Worm (Caenorhabditis elegans) whole organism, L1 larva: ENCODE data around the gene epg-3.

Experiments
- C04F5.9 ChIP-seq: sonication (generic microtip); optimal IDR thresholded peaks from 2 replicates; lab custom pipeline; 2016; ENCODE audit warnings: missing genetic modification characterization, missing compliant biosample characterization
- C16A3.4 ChIP-seq: fragments of 150-350 bp; optimal IDR thresholded peaks from 2 replicates; lab custom pipeline; 2014; ENCODE audit warnings: missing biosample characterization, missing genetic modification characterization
- C34B4.2 ChIP-seq: sonication (generic microtip); optimal IDR thresholded peaks from 2 replicates; lab custom pipeline; 2017; ENCODE audit warnings: mild to moderate bottlenecking, missing genetic modification characterization, missing compliant biosample characterization
- F16B12.6 ChIP-seq: fragments of 150-350 bp; optimal IDR thresholded peaks from 2 replicates; lab custom pipeline; 2014; ENCODE audit warnings: missing biosample characterization, missing genetic modification characterization
- Y116A8C.19 ChIP-seq: sonication (generic microtip); optimal IDR thresholded peaks from 2 replicates; lab custom pipeline; 2016; ENCODE audit warnings: missing compliant biosample characterization, missing genetic modification characterization, borderline replicate concordance
- aly-2 ChIP-seq: fragments of 150-350 bp; optimal IDR thresholded peaks from 2 replicates; lab custom pipeline; 2014; ENCODE audit warnings: missing biosample characterization, missing genetic modification characterization
- ama-1 ChIP-seq: fragments of 150-350 bp; optimal IDR thresholded peaks from 2 replicates; lab custom pipeline; 2014
- blmp-1 ChIP-seq: fragments of 150-350 bp; optimal IDR thresholded peaks from 2 replicates; lab custom pipeline; 2014; ENCODE audit warnings: missing biosample characterization, missing genetic modification characterization
- ceh-63 ChIP-seq: fragments of 200-800 bp; sonication (Bioruptor generic); optimal IDR thresholded peaks from 2 replicates; lab custom pipeline; 2018; ENCODE audit warnings: mild to moderate bottlenecking, missing genetic modification characterization, missing compliant biosample characterization
- ceh-8 ChIP-seq: fragments of 200-800 bp; sonication (Bioruptor generic); optimal IDR thresholded peaks from 2 replicates; lab custom pipeline; 2018; ENCODE audit warnings: mild to moderate bottlenecking, missing genetic modification characterization, moderate library complexity, missing compliant biosample characterization
- ceh-82 ChIP-seq, 3 experiments: fragments of 150-350 bp in 1 of 3; sonication (generic microtip) in 2 of 3; optimal IDR thresholded peaks; 2 replicates each; lab custom pipeline; 2014 to 2017; ENCODE audit warnings: missing biosample characterization in 3 of 3, missing genetic modification characterization in 3 of 3
- ceh-90 ChIP-seq: sonication (generic microtip); optimal IDR thresholded peaks from 2 replicates; lab custom pipeline; 2016; ENCODE audit warnings: missing genetic modification characterization, missing compliant biosample characterization
- ces-1 ChIP-seq: fragments of 150-350 bp; optimal IDR thresholded peaks from 2 replicates; lab custom pipeline; 2014; ENCODE audit warnings: missing biosample characterization, missing genetic modification reagents, missing genetic modification characterization
- dpl-1 ChIP-seq, 3 experiments: fragments of 150-350 bp in 2 of 3; sonication (generic microtip) in 1 of 3; optimal IDR thresholded peaks; 2 replicates each; lab custom pipeline; 2014 to 2017; ENCODE audit warnings: missing biosample characterization in 3 of 3, missing genetic modification characterization in 3 of 3, missing genetic modification reagents in 3 of 3
- efl-1 ChIP-seq, 4 experiments: fragments of 150-350 bp; optimal IDR thresholded peaks in 3 of 4; peaks in 1 of 4; 1 replicate in 1 of 4; 2 replicates in 3 of 4; lab custom pipeline; 2014; ENCODE audit warnings: missing biosample characterization in 2 of 4, missing genetic modification characterization in 2 of 4, missing genetic modification reagents in 2 of 4
- egl-27 ChIP-seq, 2 experiments: fragments of 150-350 bp in 1 of 2; sonication (generic microtip); optimal IDR thresholded peaks; 3 replicates each; lab custom pipeline; 2017 to 2018; ENCODE audit warnings: missing biosample characterization in 2 of 2, missing genetic modification characterization in 2 of 2, missing genetic modification reagents in 2 of 2
- elt-3 ChIP-seq, 6 experiments: fragments of 150-350 bp in 1 of 6; sonication (generic microtip); optimal IDR thresholded peaks; 2 replicates each; lab custom pipeline; 2017 to 2018; ENCODE audit warnings: missing biosample characterization in 6 of 6, missing genetic modification characterization in 6 of 6, inconsistent platforms in 1 of 6
- fkh-4 ChIP-seq: sonication (generic microtip); optimal IDR thresholded peaks from 2 replicates; lab custom pipeline; 2016; ENCODE audit warnings: missing compliant biosample characterization, missing genetic modification characterization, borderline replicate concordance
- fkh-8 ChIP-seq: sonication (generic microtip); optimal IDR thresholded peaks from 2 replicates; lab custom pipeline; 2016; ENCODE audit warnings: mild to moderate bottlenecking, missing genetic modification characterization, missing compliant biosample characterization
- fos-1 ChIP-seq: fragments of 150-350 bp; optimal IDR thresholded peaks from 2 replicates; lab custom pipeline; 2014; ENCODE audit warnings: missing biosample characterization, missing genetic modification characterization
- grh-1 ChIP-seq: fragments of 200-800 bp; sonication (Bioruptor generic); IDR thresholded peaks from 2 replicates; pipeline ENCODE4 v1.3.6; 2022; ENCODE audit warnings: missing genetic modification reagents, missing genetic modification characterization, missing compliant biosample characterization
- hlh-17 ChIP-seq: fragments of 200-800 bp; sonication (Bioruptor generic); optimal IDR thresholded peaks from 2 replicates; lab custom pipeline; 2018; ENCODE audit warnings: missing genetic modification characterization, mild to moderate bottlenecking, missing compliant biosample characterization, moderate library complexity, borderline replicate concordance
- irx-1 ChIP-seq: sonication (generic microtip); optimal IDR thresholded peaks from 2 replicates; lab custom pipeline; 2016; ENCODE audit warnings: missing genetic modification characterization, missing compliant biosample characterization
- isw-1 ChIP-seq: fragments of 200-800 bp; sonication (Bioruptor generic); IDR thresholded peaks from 2 replicates; pipeline ENCODE4 v1.3.6; 2022; ENCODE audit warnings: missing genetic modification characterization, missing compliant biosample characterization
- lin-14 ChIP-seq: fragments of 200-800 bp; sonication (Bioruptor generic); optimal IDR thresholded peaks from 2 replicates; lab custom pipeline; 2018; ENCODE audit warnings: mild to moderate bottlenecking, missing genetic modification characterization, moderate library complexity, missing compliant biosample characterization
- lin-35 ChIP-seq, 2 experiments: fragments of 150-350 bp; optimal IDR thresholded peaks; 2 replicates each; lab custom pipeline; 2014; ENCODE audit warnings: missing biosample characterization in 2 of 2, missing genetic modification characterization in 2 of 2, missing genetic modification reagents in 2 of 2
- lin-39 ChIP-seq: fragments of 150-350 bp; optimal IDR thresholded peaks from 2 replicates; lab custom pipeline; 2014; ENCODE audit warnings: missing biosample characterization, missing genetic modification reagents, missing genetic modification characterization
- lsy-2 ChIP-seq, 2 experiments: fragments of 150-350 bp; optimal IDR thresholded peaks; 2 replicates each; lab custom pipeline; 2014; ENCODE audit warnings: missing biosample characterization in 2 of 2, missing genetic modification characterization in 2 of 2
- mef-2 ChIP-seq: fragments of 150-350 bp; optimal IDR thresholded peaks from 2 replicates; lab custom pipeline; 2014; ENCODE audit warnings: missing biosample characterization, missing genetic modification characterization
- nhr-11 ChIP-seq: fragments of 150-350 bp; optimal IDR thresholded peaks from 2 replicates; lab custom pipeline; 2014; ENCODE audit warnings: missing biosample characterization, missing genetic modification characterization
- nhr-19 ChIP-seq: fragments of 200-800 bp; sonication (Bioruptor generic); conservative IDR thresholded peaks from 2 replicates; pipeline ENCODE4 v1.3.6; 2022; ENCODE audit warnings: missing genetic modification characterization, missing compliant biosample characterization
- nhr-28 ChIP-seq: fragments of 150-350 bp; optimal IDR thresholded peaks from 2 replicates; lab custom pipeline; 2014; ENCODE audit warnings: missing biosample characterization, missing genetic modification characterization
- nhr-47 ChIP-seq: sonication (generic microtip); optimal IDR thresholded peaks from 2 replicates; lab custom pipeline; 2016; ENCODE audit warnings: mild to moderate bottlenecking, missing genetic modification characterization, moderate library complexity, missing compliant biosample characterization
- nhr-71 ChIP-seq: sonication (generic microtip); optimal IDR thresholded peaks from 2 replicates; lab custom pipeline; 2016; ENCODE audit warnings: mild to moderate bottlenecking, missing genetic modification characterization, moderate library complexity, missing compliant biosample characterization
- nhr-84 ChIP-seq: sonication (generic microtip); optimal IDR thresholded peaks from 2 replicates; lab custom pipeline; 2017; ENCODE audit warnings: missing biosample characterization, missing genetic modification characterization
- nhr-85 ChIP-seq: sonication (generic microtip); peaks from one replicate; lab custom pipeline; 2016; ENCODE audit warnings: missing genetic modification characterization, inconsistent platforms, missing compliant biosample characterization
- nhr-90 ChIP-seq: sonication (generic microtip); optimal IDR thresholded peaks from 2 replicates; lab custom pipeline; 2016; ENCODE audit warnings: mild to moderate bottlenecking, missing genetic modification characterization, missing compliant biosample characterization; ENCODE audit not compliant: poor library complexity
- pqm-1 ChIP-seq: sonication (generic microtip); optimal IDR thresholded peaks from 3 replicates; lab custom pipeline; 2017; ENCODE audit warnings: missing biosample characterization, missing genetic modification characterization
- rnt-1 ChIP-seq: sonication (generic microtip); optimal IDR thresholded peaks from 2 replicates; lab custom pipeline; 2016; ENCODE audit warnings: mild to moderate bottlenecking, missing genetic modification characterization, moderate library complexity, missing compliant biosample characterization
- snpc-4 ChIP-seq: fragments of 150-350 bp; optimal IDR thresholded peaks from 2 replicates; lab custom pipeline; 2014; ENCODE audit warnings: missing biosample characterization, missing genetic modification characterization
- sox-4 ChIP-seq: sonication (generic microtip); optimal IDR thresholded peaks from 2 replicates; lab custom pipeline; 2016; ENCODE audit warnings: missing genetic modification characterization, missing compliant biosample characterization
- sptf-1 ChIP-seq: fragments of 150-350 bp; optimal IDR thresholded peaks from 2 replicates; lab custom pipeline; 2014; ENCODE audit warnings: missing biosample characterization, missing genetic modification characterization
- sup-37 ChIP-seq: fragments of 200-800 bp; sonication (Bioruptor generic); optimal IDR thresholded peaks from 2 replicates; lab custom pipeline; 2018; ENCODE audit warnings: mild to moderate bottlenecking, missing genetic modification characterization, missing compliant biosample characterization
- swsn-7 ChIP-seq: sonication (generic microtip); optimal IDR thresholded peaks from 2 replicates; lab custom pipeline; 2016; ENCODE audit warnings: missing genetic modification characterization, missing compliant biosample characterization
- tbx-2 ChIP-seq: sonication (generic microtip); optimal IDR thresholded peaks from 2 replicates; lab custom pipeline; 2016; ENCODE audit warnings: missing genetic modification characterization, missing compliant biosample characterization
- unc-30 ChIP-seq: sonication (generic microtip); optimal IDR thresholded peaks from 2 replicates; lab custom pipeline; 2017; ENCODE audit warnings: missing biosample characterization, missing genetic modification characterization
- unc-62 ChIP-seq: fragments of 150-350 bp; optimal IDR thresholded peaks from 2 replicates; lab custom pipeline; 2014; ENCODE audit warnings: missing biosample characterization, missing genetic modification reagents, missing genetic modification characterization
- zag-1 ChIP-seq: fragments of 150-350 bp; optimal IDR thresholded peaks from 2 replicates; lab custom pipeline; 2014; ENCODE audit warnings: missing biosample characterization, missing genetic modification characterization
- zip-4 ChIP-seq: fragments of 200-800 bp; sonication (Bioruptor generic); optimal IDR thresholded peaks from 2 replicates; lab custom pipeline; 2018; ENCODE audit warnings: mild to moderate bottlenecking, missing genetic modification characterization, moderate library complexity, missing compliant biosample characterization

The epg-3 gene

ce11 chrIII:12904987-12905541 lies 29.5 kb upstream of the epg-3 start, which contains the start of gene cox-5A (continued):
- TF ChIP-seq lsy-2 (tag; optimal IDR thresholded peaks at IDR 0.05; lab: Kevin White, UChicago) (peak; percentile 100), swsn-7 (tag; lab: Kevin White, UChicago) (peak; percentile 100), ceh-63 (GFP tag; lab: Kevin White, UChicago) (peak; percentile 83), Y116A8C.19 (tag; lab: Kevin White, UChicago) (peak; percentile 76), snpc-4 (tag; lab: Kevin White, UChicago) (peak; percentile 94)

- no peak for TF ChIP-seq aly-2 (tag; lab: Kevin White, UChicago)
- no peak for TF ChIP-seq dpl-1 (GFP tag; optimal IDR thresholded peaks at IDR 0.05; lab: Kevin White, UChicago)
- TF ChIP-seq C16A3.4: no peak
- TF ChIP-seq ama-1 (lab: Kevin White, UChicago): peak; percentile 70
- TF ChIP-seq nhr-90 (tag; lab: Kevin White, UChicago): peak; percentile 69
- no peak for TF ChIP-seq ceh-8
- TF ChIP-seq nhr-47 (tag; lab: Kevin White, UChicago): peak; percentile 48
- no peak for TF ChIP-seq C04F5.9
- TF ChIP-seq fos-1 (tag; lab: Kevin White, UChicago): peak; percentile 46
- TF ChIP-seq snpc-4 (tag; lab: Kevin White, UChicago): no peak
- no peak for TF ChIP-seq sptf-1 (tag; lab: Kevin White, UChicago)
- no peak for TF ChIP-seq fkh-4 (tag; lab: Kevin White, UChicago)
- TF ChIP-seq unc-62 (GFP tag; lab: Kevin White, UChicago): no peak
- no peak for TF ChIP-seq ceh-90 (tag; lab: Kevin White, UChicago)
- no peak for TF ChIP-seq C34B4.2 (tag; lab: Kevin White, UChicago)
- no peak for TF ChIP-seq Y116A8C.19 (tag; lab: Kevin White, UChicago)
- TF ChIP-seq nhr-19 (GFP tag; lab: Robert Waterston, UW): peak; percentile 22; the same call in 1 of the 2 replicates
- TF ChIP-seq irx-1 (tag; lab: Kevin White, UChicago): no peak
- no peak for TF ChIP-seq egl-27 (tag; optimal IDR thresholded peaks at IDR 0.05; lab: Kevin White, UChicago)
- no peak for TF ChIP-seq hlh-17 (GFP tag; lab: Kevin White, UChicago)
- TF ChIP-seq lsy-2 (tag; optimal IDR thresholded peaks at IDR 0.05; lab: Kevin White, UChicago): peak; percentile 2 to 66
- TF ChIP-seq sox-4 (tag; lab: Kevin White, UChicago): no peak
- TF ChIP-seq pqm-1: no peak
- TF ChIP-seq blmp-1 (tag; lab: Kevin White, UChicago): no peak
- no peak for TF ChIP-seq ces-1 (GFP tag; lab: Kevin White, UChicago)
- TF ChIP-seq lin-39: no peak
- TF ChIP-seq ceh-82 (tag; optimal IDR thresholded peaks at IDR 0.05; lab: Kevin White, UChicago): no peak
- peak; percentile 23 to 33 for TF ChIP-seq efl-1 (optimal IDR thresholded peaks at IDR 0.05; lab: Kevin White, UChicago)
- TF ChIP-seq efl-1 (GFP tag; optimal IDR thresholded peaks at IDR 0.05 in 1 of 2; lab: Kevin White, UChicago): peak in 1 of 2 experiments; percentile 34
- TF ChIP-seq elt-3 (tag; optimal IDR thresholded peaks at IDR 0.05; lab: Kevin White, UChicago): no peak
- TF ChIP-seq zip-4 (GFP tag; lab: Kevin White, UChicago): peak; percentile 22
- TF ChIP-seq nhr-71: peak; percentile 62
- TF ChIP-seq tbx-2 (tag; lab: Kevin White, UChicago): peak; percentile 19
- TF ChIP-seq zag-1 (tag; lab: Kevin White, UChicago): no peak
- no peak for TF ChIP-seq grh-1 (GFP tag; lab: Robert Waterston, UW)
- TF ChIP-seq nhr-28 (tag; lab: Kevin White, UChicago): no peak
- TF ChIP-seq sup-37 (GFP tag; lab: Kevin White, UChicago): no peak
- no peak for TF ChIP-seq isw-1 (GFP tag; lab: Robert Waterston, UW)
- no peak for TF ChIP-seq fkh-8 (tag; lab: Kevin White, UChicago)
- TF ChIP-seq nhr-11 (tag; lab: Kevin White, UChicago): no peak
- TF ChIP-seq rnt-1 (tag; lab: Kevin White, UChicago): peak; percentile 2
- TF ChIP-seq F16B12.6 (tag; lab: Kevin White, UChicago): no peak
- peak; percentile 78 for TF ChIP-seq nhr-85 (tag; lab: Kevin White, UChicago)
- no peak for TF ChIP-seq unc-30 (tag; lab: Kevin White, UChicago)
- no peak for TF ChIP-seq mef-2
- TF ChIP-seq lin-14: no peak
- TF ChIP-seq lin-35 (GFP tag; optimal IDR thresholded peaks at IDR 0.05; lab: Kevin White, UChicago): peak in 1 of 2 experiments; percentile 28
- no peak for TF ChIP-seq nhr-84
Measured at ce11 chrIII:12906611-12907037, 27.9 kb upstream of the epg-3 start.
